Fruit fly (Drosophila melanogaster): ENCODE data around the gene kirre.

kirre gene

dm6 chrX:2984902-2985772 lies 245.0 kb downstream of the kirre start:
- peak; percentile 84 to 95 for TF ChIP-seq ss (GFP tag; optimal IDR thresholded peaks at IDR 0.05)
- TF ChIP-seq topi (GFP tag; optimal IDR thresholded peaks at IDR 0.05) = peak; percentile 86
- TF ChIP-seq Gug (GFP tag; IDR thresholded peaks at IDR 0.05) = no peak
- peak; percentile 27 for TF ChIP-seq CG32006 (GFP tag; optimal IDR thresholded peaks at IDR 0.05)
- peak; percentile 34 for TF ChIP-seq CG8319 (GFP tag; optimal IDR thresholded peaks at IDR 0.05)
- TF ChIP-seq CG16779 (tag; optimal IDR thresholded peaks at IDR 0.05) = peak; percentile 30
- peak; percentile 73 for TF ChIP-seq CG9139 (GFP tag; optimal IDR thresholded peaks at IDR 0.05)
- TF ChIP-seq Eip78C (GFP tag) = peak; percentile 96
- TF ChIP-seq dsx (GFP tag; optimal IDR thresholded peaks at IDR 0.05; ENCODE audit: poor library complexity, severe bottlenecking) = peak; percentile 87
- TF ChIP-seq CG10631 (GFP tag; optimal IDR thresholded peaks at IDR 0.05) = peak; percentile 81
- peak; percentile 88 for TF ChIP-seq svp (GFP tag)
- TF ChIP-seq Eip75B (GFP tag; optimal IDR thresholded peaks at IDR 0.05) = peak; percentile 85
- no peak for TF ChIP-seq fd85E (GFP tag; optimal IDR thresholded peaks at IDR 0.05)
- TF ChIP-seq Sox15 (GFP tag; optimal IDR thresholded peaks at IDR 0.05) = peak; percentile 7
- no peak for TF ChIP-seq CG8119 (GFP tag; IDR thresholded peaks at IDR 0.05)
- TF ChIP-seq fd59A (GFP tag; optimal IDR thresholded peaks at IDR 0.05) = peak; percentile 73
- peak; percentile 76 for TF ChIP-seq Sox14 (GFP tag; optimal IDR thresholded peaks at IDR 0.05)
- peak; percentile 42 for TF ChIP-seq CG11902 (GFP tag; optimal IDR thresholded peaks at IDR 0.05)
- peak; percentile 61 for TF ChIP-seq Eip93F (GFP tag; optimal IDR thresholded peaks at IDR 0.05)
- no peak for TF ChIP-seq CG6276 (GFP tag; optimal IDR thresholded peaks at IDR 0.05)
- peak; percentile 87 for TF ChIP-seq CG3032 (tag; optimal IDR thresholded peaks at IDR 0.05)
- TF ChIP-seq acj6 (GFP tag; optimal IDR thresholded peaks at IDR 0.05) = peak; percentile 74
- TF ChIP-seq CG6808 (GFP tag; optimal IDR thresholded peaks at IDR 0.05) = peak; percentile 84
- TF ChIP-seq CG15336 (GFP tag; IDR thresholded peaks at IDR 0.05) = no peak
- TF ChIP-seq Lpt (GFP tag; optimal IDR thresholded peaks at IDR 0.05) = peak; percentile 21
- peak; percentile 53 for TF ChIP-seq Ets21C (GFP tag; optimal IDR thresholded peaks at IDR 0.05)
- TF ChIP-seq CG7368 (GFP tag; optimal IDR thresholded peaks at IDR 0.05) = peak; percentile 59
- peak; percentile 73 for TF ChIP-seq CG6163 (GFP tag; IDR thresholded peaks at IDR 0.05)
- TF ChIP-seq CG34406 (GFP tag; optimal IDR thresholded peaks at IDR 0.05) = peak; percentile 74
- peak; percentile 73 for TF ChIP-seq net (GFP tag; optimal IDR thresholded peaks at IDR 0.05)
- peak; percentile 76 for TF ChIP-seq CG1621 (tag; optimal IDR thresholded peaks at IDR 0.05)
- peak; percentile 84 for TF ChIP-seq Met (GFP tag; optimal IDR thresholded peaks at IDR 0.05)
- TF ChIP-seq achi (GFP tag; optimal IDR thresholded peaks at IDR 0.05) = peak; percentile 75
- TF ChIP-seq lz (GFP tag; optimal IDR thresholded peaks at IDR 0.05) = peak; percentile 76
- TF ChIP-seq salr (GFP tag; optimal IDR thresholded peaks at IDR 0.05) = peak; percentile 26 to 70
- TF ChIP-seq cyc (GFP tag; optimal IDR thresholded peaks at IDR 0.05) = peak; percentile 79
- peak; percentile 90 for TF ChIP-seq Ets96B (tag; optimal IDR thresholded peaks at IDR 0.05)
- TF ChIP-seq CG3919 (GFP tag; optimal IDR thresholded peaks at IDR 0.05) = peak; percentile 77
- TF ChIP-seq OdsH (GFP tag; optimal IDR thresholded peaks at IDR 0.05) = peak; percentile 66
- peak; percentile 42 for TF ChIP-seq Blimp-1 (GFP tag; optimal IDR thresholded peaks at IDR 0.05)
- TF ChIP-seq CG11762 (GFP tag; optimal IDR thresholded peaks at IDR 0.05; ENCODE audit: insufficient read depth) = peak; percentile 52
- peak; percentile 82 for TF ChIP-seq Sox102F (GFP tag; optimal IDR thresholded peaks at IDR 0.05)
- TF ChIP-seq spab (GFP tag; optimal IDR thresholded peaks at IDR 0.05) = peak; percentile 73
- TF ChIP-seq CG31627 (GFP tag; optimal IDR thresholded peaks at IDR 0.05) = peak; percentile 76
- TF ChIP-seq Hr39 (GFP tag; optimal IDR thresholded peaks at IDR 0.05) = peak; percentile 73
- TF ChIP-seq CG11294 (GFP tag; IDR thresholded peaks at IDR 0.05) = no peak
- peak; percentile 80 for TF ChIP-seq vri (GFP tag; optimal IDR thresholded peaks at IDR 0.05)
- peak; percentile 4 for TF ChIP-seq CG4318 (GFP tag; optimal IDR thresholded peaks at IDR 0.05)
- peak; percentile 85 for TF ChIP-seq esn (GFP tag; optimal IDR thresholded peaks at IDR 0.05)
- no peak for TF ChIP-seq eg (GFP tag; IDR thresholded peaks at IDR 0.05)

Data from whole organism, prepupa.